Worm (Caenorhabditis elegans) whole organism, young adult: ENCODE data around the gene tbb-1.
A peak's percentile ranks its signal among the peaks of the same experiment; 100 is the strongest.

Experiments
- B0019.2 ChIP-seq: fragments of 200-800 bp; sonication (Bioruptor generic); conservative IDR thresholded peaks from 2 replicates; pipeline ENCODE4 v1.3.6; 2022; ENCODE audit warnings: missing genetic modification reagents, missing genetic modification characterization, missing compliant biosample characterization
- B0035.1 ChIP-seq: sonication (generic microtip); optimal IDR thresholded peaks from 2 replicates; lab custom pipeline; 2016; ENCODE audit warnings: missing genetic modification characterization, mild to moderate bottlenecking, missing compliant biosample characterization, missing genotype, missing genetic modification reagents
- B0336.3 ChIP-seq: fragments of 200-800 bp; sonication (Bioruptor generic); IDR thresholded peaks from 2 replicates; pipeline ENCODE4 v1.3.6; 2022; ENCODE audit warnings: missing genetic modification characterization, missing compliant biosample characterization
- C06A6.2 ChIP-seq: fragments of 200-800 bp; sonication (Bioruptor generic); conservative IDR thresholded peaks from 2 replicates; pipeline ENCODE4 v1.3.6; 2022; ENCODE audit warnings: missing genetic modification characterization, missing compliant biosample characterization
- F37B4.10 ChIP-seq: fragments of 200-800 bp; sonication (Bioruptor generic); IDR thresholded peaks from 2 replicates; pipeline ENCODE4 v1.3.6; 2022; ENCODE audit warnings: missing genetic modification characterization, missing compliant biosample characterization
- F55B11.4 ChIP-seq: sonication (generic microtip); optimal IDR thresholded peaks from 2 replicates; lab custom pipeline; 2016; ENCODE audit warnings: missing compliant biosample characterization, missing genetic modification characterization, borderline replicate concordance; ENCODE audit not compliant: insufficient read depth
- F57C9.4 ChIP-seq: sonication (generic microtip); optimal IDR thresholded peaks from 2 replicates; lab custom pipeline; 2017; ENCODE audit warnings: mild to moderate bottlenecking, missing genetic modification characterization, missing compliant biosample characterization
- K11D2.4 ChIP-seq: fragments of 200-800 bp; sonication (Bioruptor generic); IDR thresholded peaks from 2 replicates; pipeline ENCODE4 v1.3.6; 2022; ENCODE audit warnings: missing genetic modification reagents, missing genetic modification characterization, missing compliant biosample characterization
- Y67H2A.10 ChIP-seq: fragments of 200-800 bp; sonication (Bioruptor generic); conservative IDR thresholded peaks from 2 replicates; pipeline ENCODE4 v1.3.6; 2022; ENCODE audit warnings: missing genetic modification reagents, missing genetic modification characterization, missing compliant biosample characterization
- Y79H2A.3 ChIP-seq: fragments of 200-800 bp; sonication (Bioruptor generic); conservative IDR thresholded peaks from 2 replicates; pipeline ENCODE4 v1.3.6; 2022; ENCODE audit warnings: missing genetic modification reagents, missing genetic modification characterization, missing compliant biosample characterization
- ZK185.1 ChIP-seq: sonication (generic microtip); optimal IDR thresholded peaks from 2 replicates; lab custom pipeline; 2016; ENCODE audit warnings: mild to moderate bottlenecking, missing genetic modification characterization, missing compliant biosample characterization; ENCODE audit not compliant: poor library complexity, severe bottlenecking
- aptf-2 ChIP-seq: fragments of 200-800 bp; sonication (Bioruptor generic); conservative IDR thresholded peaks from 2 replicates; pipeline ENCODE4 v1.3.6; 2022; ENCODE audit warnings: missing genetic modification reagents, missing genetic modification characterization, missing compliant biosample characterization
- attf-6 ChIP-seq: fragments of 200-800 bp; sonication (Bioruptor generic); IDR thresholded peaks from 2 replicates; pipeline ENCODE4 v1.3.6; 2022; ENCODE audit warnings: missing genetic modification reagents, missing genetic modification characterization, missing compliant biosample characterization
- cebp-1 ChIP-seq, 2 experiments: fragments of 200-800 bp in 1 of 2; sonication (Bioruptor generic) in 1 of 2; sonication (generic microtip) in 1 of 2; IDR thresholded peaks in 1 of 2; optimal IDR thresholded peaks in 1 of 2; 2 replicates each; pipeline versions ENCODE4 v1.3.6 to Lab custom; 2017 to 2022; ENCODE audit warnings: missing compliant biosample characterization in 2 of 2, missing genetic modification characterization in 2 of 2, mild to moderate bottlenecking in 1 of 2, missing genetic modification reagents in 1 of 2, moderate library complexity in 1 of 2
- ceh-27 ChIP-seq: fragments of 200-800 bp; sonication (Bioruptor generic); optimal IDR thresholded peaks from 2 replicates; lab custom pipeline; 2018; ENCODE audit warnings: mild to moderate bottlenecking, missing genetic modification characterization, moderate library complexity, missing compliant biosample characterization
- ceh-58 ChIP-seq: fragments of 200-800 bp; sonication (Bioruptor generic); IDR thresholded peaks from 2 replicates; pipeline ENCODE4 v1.3.6; 2022; ENCODE audit warnings: missing genetic modification characterization, missing compliant biosample characterization
- ceh-79 ChIP-seq: sonication (generic microtip); optimal IDR thresholded peaks from 2 replicates; lab custom pipeline; 2017; ENCODE audit warnings: mild to moderate bottlenecking, missing genetic modification characterization, missing compliant biosample characterization
- chd-7 ChIP-seq: sonication (generic microtip); optimal IDR thresholded peaks from 2 replicates; lab custom pipeline; 2016; ENCODE audit warnings: mild to moderate bottlenecking, missing genetic modification characterization, moderate library complexity, missing compliant biosample characterization
- die-1 ChIP-seq: sonication (generic microtip); optimal IDR thresholded peaks from 2 replicates; lab custom pipeline; 2016; ENCODE audit warnings: missing genotype, mild to moderate bottlenecking, missing genetic modification characterization, missing compliant biosample characterization
- dpl-1 ChIP-seq: fragments of 150-350 bp; optimal IDR thresholded peaks from 2 replicates; lab custom pipeline; 2014; ENCODE audit warnings: missing biosample characterization, missing genetic modification reagents, missing genetic modification characterization
- egrh-3 ChIP-seq: fragments of 200-800 bp; sonication (Bioruptor generic); IDR thresholded peaks from 2 replicates; pipeline ENCODE4 v1.3.6; 2022; ENCODE audit warnings: missing genetic modification reagents, missing genetic modification characterization, missing compliant biosample characterization
- ets-4 ChIP-seq: fragments of 200-800 bp; sonication (Bioruptor generic); optimal IDR thresholded peaks from 2 replicates; lab custom pipeline; 2018; ENCODE audit warnings: mild to moderate bottlenecking, missing genetic modification characterization, missing compliant biosample characterization
- fkh-3 ChIP-seq: sonication (generic microtip); optimal IDR thresholded peaks from 2 replicates; lab custom pipeline; 2016; ENCODE audit warnings: mild to moderate bottlenecking, missing genetic modification characterization, missing compliant biosample characterization
- gei-17 ChIP-seq: fragments of 200-800 bp; sonication (Bioruptor generic); optimal IDR thresholded peaks from 2 replicates; lab custom pipeline; 2018; ENCODE audit warnings: mild to moderate bottlenecking, missing genetic modification characterization, missing compliant biosample characterization
- hmg-20 ChIP-seq: fragments of 200-800 bp; sonication (Bioruptor generic); IDR thresholded peaks from 2 replicates; pipeline ENCODE4 v1.3.6; 2022; ENCODE audit warnings: missing genetic modification reagents, missing genetic modification characterization, missing compliant biosample characterization
- hsf-1 ChIP-seq: fragments of 200-800 bp; sonication (Bioruptor generic); IDR thresholded peaks from 2 replicates; pipeline ENCODE4 v1.3.6; 2022; ENCODE audit warnings: missing genetic modification reagents, missing genetic modification characterization, missing compliant biosample characterization
- lag-1 ChIP-seq: fragments of 200-800 bp; sonication (Bioruptor generic); IDR thresholded peaks from 2 replicates; pipeline ENCODE4 v1.3.6; 2022; ENCODE audit warnings: missing genetic modification reagents, missing genetic modification characterization, missing compliant biosample characterization
- let-607 ChIP-seq, 2 experiments: fragments of 200-800 bp in 1 of 2; sonication (Bioruptor generic) in 1 of 2; sonication (generic microtip) in 1 of 2; optimal IDR thresholded peaks; 2 replicates each; lab custom pipeline; 2016 to 2018; ENCODE audit warnings: mild to moderate bottlenecking in 2 of 2, missing compliant biosample characterization in 2 of 2, missing genetic modification characterization in 2 of 2, moderate library complexity in 2 of 2, missing genotype in 1 of 2
- lin-26 ChIP-seq: fragments of 200-800 bp; sonication (Bioruptor generic); IDR thresholded peaks from 2 replicates; pipeline ENCODE4 v1.3.6; 2022; ENCODE audit warnings: missing genetic modification reagents, missing genetic modification characterization, missing compliant biosample characterization
- lin-35 ChIP-seq, 3 experiments: fragments of 150-350 bp in 2 of 3; sonication (generic microtip) in 1 of 3; optimal IDR thresholded peaks; 2 replicates each; lab custom pipeline; 2014 to 2018; ENCODE audit warnings: missing biosample characterization in 3 of 3, missing genetic modification characterization in 3 of 3, missing genetic modification reagents in 3 of 3
- lir-1 ChIP-seq: fragments of 200-800 bp; sonication (Bioruptor generic); conservative IDR thresholded peaks from 2 replicates; pipeline ENCODE4 v1.3.6; 2022; ENCODE audit warnings: missing genetic modification reagents, missing genetic modification characterization, missing compliant biosample characterization
- madf-10 ChIP-seq: sonication (generic microtip); optimal IDR thresholded peaks from 2 replicates; lab custom pipeline; 2016; ENCODE audit warnings: mild to moderate bottlenecking, missing genetic modification characterization, missing compliant biosample characterization
- mcd-1 ChIP-seq: fragments of 200-800 bp; sonication (Bioruptor generic); IDR thresholded peaks from 2 replicates; pipeline ENCODE4 v1.3.6; 2022; ENCODE audit warnings: missing genetic modification reagents, missing genetic modification characterization, missing compliant biosample characterization
- mes-4 ChIP-seq: sonication (generic microtip); optimal IDR thresholded peaks from 2 replicates; lab custom pipeline; 2016; ENCODE audit warnings: missing genotype, missing genetic modification characterization, missing compliant biosample characterization
- nfya-1 ChIP-seq: sonication (generic microtip); optimal IDR thresholded peaks from 2 replicates; lab custom pipeline; 2017; ENCODE audit warnings: antibody characterized with exemption, missing compliant biosample characterization, missing genetic modification characterization, borderline replicate concordance; ENCODE audit not compliant: insufficient read depth
- nfya-2 ChIP-seq: fragments of 200-800 bp; sonication (Bioruptor generic); IDR thresholded peaks from 2 replicates; pipeline ENCODE4 v1.3.6; 2022; ENCODE audit warnings: missing genetic modification reagents, missing genetic modification characterization, missing compliant biosample characterization
- nfyb-1 ChIP-seq: fragments of 200-800 bp; sonication (Bioruptor generic); IDR thresholded peaks from 2 replicates; pipeline ENCODE4 v1.3.6; 2022; ENCODE audit warnings: missing genetic modification reagents, missing genetic modification characterization, missing compliant biosample characterization
- nhr-120 ChIP-seq: fragments of 200-800 bp; sonication (Bioruptor generic); IDR thresholded peaks from 2 replicates; pipeline ENCODE4 v1.3.6; 2022; ENCODE audit warnings: missing genetic modification characterization, missing compliant biosample characterization
- pha-4 ChIP-seq: fragments of 150-350 bp; sonication (generic microtip); optimal IDR thresholded peaks from 2 replicates; lab custom pipeline; 2014; ENCODE audit warnings: missing biosample characterization, missing genetic modification reagents, missing genetic modification characterization
- rec-8 ChIP-seq, 2 experiments: sonication (generic microtip); optimal IDR thresholded peaks; 2 replicates each; lab custom pipeline; 2016; ENCODE audit warnings: mild to moderate bottlenecking in 2 of 2, missing genetic modification characterization in 2 of 2, missing genetic modification reagents in 2 of 2, missing genotype in 2 of 2, missing biosample characterization in 1 of 2, missing compliant biosample characterization in 1 of 2, moderate library complexity in 1 of 2
- rpc-1 ChIP-seq, 2 experiments: fragments of 150-350 bp in 1 of 2; sonication (generic microtip) in 1 of 2; optimal IDR thresholded peaks; 2 replicates each; lab custom pipeline; 2014 to 2018; ENCODE audit warnings: missing biosample characterization in 1 of 2, missing genetic modification characterization in 1 of 2, missing genetic modification reagents in 1 of 2, missing genotype in 1 of 2
- snpc-1.3 ChIP-seq: sonication (generic microtip); optimal IDR thresholded peaks from 2 replicates; lab custom pipeline; 2017; ENCODE audit warnings: missing genetic modification characterization, mild to moderate bottlenecking, missing compliant biosample characterization, antibody characterized with exemption, moderate library complexity, missing genotype, missing genetic modification reagents; ENCODE audit not compliant: insufficient read depth
- sptf-2 ChIP-seq: fragments of 200-800 bp; sonication (Bioruptor generic); optimal IDR thresholded peaks from 2 replicates; lab custom pipeline; 2018; ENCODE audit warnings: mild to moderate bottlenecking, missing genetic modification characterization, missing compliant biosample characterization
- ztf-18 ChIP-seq: sonication (generic microtip); optimal IDR thresholded peaks from 2 replicates; lab custom pipeline; 2016; ENCODE audit warnings: missing genotype, mild to moderate bottlenecking, missing genetic modification characterization, missing compliant biosample characterization

Gene tbb-1

ce11 chrIII:10747620-10748479 is 5.6 kb upstream of the tbb-1 start, which contains the start of the genes ran-1 and dkc-1 (continued):
- TF ChIP-seq lin-35 (GFP tag; optimal IDR thresholded peaks at IDR 0.05; lab: Kevin White, UChicago) (peak in 2 of 3 experiments; percentile 74 to 79), ZK185.1 (tag; lab: Kevin White, UChicago) (no peak), lir-1 (GFP tag; lab: Robert Waterston, UW) (0 out of 2 replicates have a peak, but pooled peaks have one; percentile 29), mes-4 (tag; lab: Kevin White, UChicago) (no peak), nfyb-1 (GFP tag; lab: Robert Waterston, UW) (peak; percentile 79; the same call in 1 of the 2 replicates), ztf-18 (peak; percentile 68), nhr-120 (GFP tag; lab: Robert Waterston, UW) (no peak), die-1 (tag; lab: Kevin White, UChicago) (no peak), hsf-1 (peak; percentile 84), attf-6 (GFP tag; lab: Robert Waterston, UW) (no peak), ets-4 (GFP tag; lab: Kevin White, UChicago) (no peak), rpc-1 (optimal IDR thresholded peaks at IDR 0.05; lab: Kevin White, UChicago) (no peak), rpc-1 (tag; optimal IDR thresholded peaks at IDR 0.05; lab: Kevin White, UChicago) (no peak), C06A6.2 (no peak), gei-17 (GFP tag; lab: Kevin White, UChicago) (no peak), snpc-1.3 (tag; lab: Kevin White, UChicago) (peak; percentile 79), nfya-1 (tag; lab: Kevin White, UChicago) (no peak), let-607 (tag; optimal IDR thresholded peaks at IDR 0.05; lab: Kevin White, UChicago) (no peak), sptf-2 (no peak), rec-8 (tag; optimal IDR thresholded peaks at IDR 0.05; lab: Kevin White, UChicago) (no peak), Y67H2A.10 (peak; percentile 46; the same call in 1 of the 2 replicates), mcd-1 (GFP tag; lab: Robert Waterston, UW) (peak; percentile 82), hmg-20 (GFP tag; lab: Robert Waterston, UW) (no peak), ceh-79 (tag; lab: Kevin White, UChicago) (no peak), ceh-58 (GFP tag; lab: Robert Waterston, UW) (no peak), lin-26 (no peak), dpl-1 (GFP tag; lab: Kevin White, UChicago) (peak; percentile 95), Y79H2A.3 (GFP tag; lab: Robert Waterston, UW) (0 out of 2 replicates have a peak, but pooled peaks have one; percentile 7), fkh-3 (tag; lab: Kevin White, UChicago) (no peak), ceh-27 (no peak), K11D2.4 (GFP tag; lab: Robert Waterston, UW) (no peak), madf-10 (no peak), lag-1 (GFP tag; lab: Robert Waterston, UW) (no peak), nfya-2 (no peak), F55B11.4 (no peak), egrh-3 (GFP tag; lab: Robert Waterston, UW) (peak; percentile 53), chd-7 (no peak), F37B4.10 (GFP tag; lab: Robert Waterston, UW) (no peak), B0019.2 (peak; percentile 86), pha-4 (tag; lab: Kevin White, UChicago) (peak; percentile 13), B0336.3 (GFP tag; lab: Robert Waterston, UW) (peak; percentile 90), B0035.1 (tag; lab: Kevin White, UChicago) (no peak), cebp-1 (GFP tag; IDR thresholded peaks at IDR 0.05; lab: Robert Waterston, UW) (peak; percentile 58; the same call in 1 of the 2 replicates), cebp-1 (tag; optimal IDR thresholded peaks at IDR 0.05; lab: Kevin White, UChicago) (peak; percentile 90), F57C9.4 (no peak), aptf-2 (0 out of 2 replicates have a peak, but pooled peaks have one; percentile 60)
